Fruit fly (Drosophila melanogaster): ENCODE data around the gene Slip1.
A peak's percentile ranks its signal among the peaks of the same experiment; 100 is the strongest.

- TF ChIP-seq CG8478 (optimal IDR thresholded peaks at IDR 0.05) = no peak
- peak; percentile 90 to 92 for TF ChIP-seq CTCF (optimal IDR thresholded peaks at IDR 0.05)
Measured at dm6 chr4:718614-719013, 55.2 kb downstream of the Slip1 start.

All from S2 (cell line).